Worm (Caenorhabditis elegans): Measurements from ENCODE around the gene T03F7.6.

Gene T03F7.6

DNA sequence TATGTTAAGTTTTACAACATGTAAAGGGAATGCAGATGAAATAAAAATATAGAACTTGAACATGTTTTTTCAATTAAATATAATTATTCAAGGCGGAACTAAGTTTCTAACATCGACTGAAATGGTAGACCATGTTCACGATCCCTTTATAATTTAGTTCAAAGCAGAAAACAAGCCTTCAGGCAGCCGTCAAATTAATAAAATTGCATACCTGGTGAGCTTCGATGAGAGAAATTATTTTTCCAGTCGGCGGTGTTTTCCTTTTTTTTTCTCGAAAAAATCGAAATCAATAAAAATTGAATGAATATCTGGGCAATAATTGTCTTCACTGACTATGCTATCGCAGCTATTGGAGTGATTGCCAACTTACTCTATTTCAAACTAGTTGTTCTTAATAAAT is 3.6 kb upstream of the T03F7.6 start, which contains the start of gene C03E10.1:
TSS of gene C03E10.1 (plus strand) at position 301 of the 400 bp plus-strand sequence.
- no peak for TF ChIP-seq pros-1 (tag; optimal IDR thresholded peaks at IDR 0.05)
- no peak for TF ChIP-seq nfya-1 (tag; optimal IDR thresholded peaks at IDR 0.05)

DNA sequence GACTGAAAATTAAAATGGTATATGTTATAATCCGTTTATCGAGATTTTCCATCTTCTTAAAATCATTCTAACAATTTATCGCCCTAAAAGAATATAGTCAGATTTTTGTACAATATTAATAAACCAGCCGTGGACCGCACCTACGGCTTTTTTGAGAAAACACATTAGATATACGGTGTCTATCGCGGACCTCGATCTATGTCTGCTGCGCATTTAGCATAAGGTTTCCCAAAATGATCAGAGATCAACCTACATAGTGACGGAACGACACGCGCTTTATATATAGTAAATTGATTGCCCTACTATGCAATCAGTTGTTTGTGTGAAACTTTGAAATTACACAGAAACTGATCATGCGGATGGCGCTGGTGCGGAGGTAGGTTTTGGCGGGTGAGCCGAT is 1.8 kb upstream of the T03F7.6 start:
- no peak for TF ChIP-seq zip-5 (tag; optimal IDR thresholded peaks at IDR 0.05)

DNA sequence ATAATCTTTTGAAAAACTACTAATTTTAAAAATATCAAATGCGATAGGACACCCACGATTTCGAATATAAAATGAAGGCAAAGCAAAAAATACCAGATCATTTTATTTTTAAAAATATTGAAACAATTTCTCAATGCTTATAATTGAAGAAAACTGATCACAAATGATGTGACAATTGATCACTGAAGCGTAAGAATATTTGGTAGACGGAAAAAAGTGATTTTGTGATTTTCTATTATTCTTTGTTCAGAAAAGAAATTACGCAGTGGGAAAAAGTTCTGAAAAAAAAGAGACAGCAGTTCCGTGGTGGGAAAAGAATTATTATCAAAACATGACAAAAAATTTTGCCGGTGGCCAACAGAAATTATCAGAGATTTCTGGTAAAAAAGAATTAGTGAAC is 4.1 kb downstream of the T03F7.6 start, which contains the start of gene T03F7.5:
TSS of gene T03F7.5 (minus strand) at position 101 of the 400 bp plus-strand sequence.
- no peak for TF ChIP-seq pag-3 (tag; optimal IDR thresholded peaks at IDR 0.05; ENCODE audit: borderline replicate concordance)
- no peak for TF ChIP-seq dmd-4 (tag; optimal IDR thresholded peaks at IDR 0.05; ENCODE audit: borderline replicate concordance)
- TF ChIP-seq ceh-6 (GFP tag; optimal IDR thresholded peaks at IDR 0.05) = no peak
- no peak for TF ChIP-seq ets-4 (tag; optimal IDR thresholded peaks at IDR 0.05)
- TF ChIP-seq ceh-48 (tag; optimal IDR thresholded peaks at IDR 0.05) = no peak
- TF ChIP-seq tbx-7 (tag; optimal IDR thresholded peaks at IDR 0.05) = no peak
- TF ChIP-seq C08G9.2 (tag; optimal IDR thresholded peaks at IDR 0.05) = no peak
- TF ChIP-seq ztf-16 (tag; optimal IDR thresholded peaks at IDR 0.05) = no peak
- no peak for TF ChIP-seq hlh-13 (GFP tag; optimal IDR thresholded peaks at IDR 0.05)
- no peak for TF ChIP-seq ceh-30 (tag; optimal IDR thresholded peaks at IDR 0.05)
- TF ChIP-seq hlh-8 (tag; optimal IDR thresholded peaks at IDR 0.05) = no peak
- TF ChIP-seq pha-4 (tag; optimal IDR thresholded peaks at IDR 0.05) = no peak
- TF ChIP-seq pax-1 (tag; optimal IDR thresholded peaks at IDR 0.05) = no peak
- no peak for TF ChIP-seq odd-2 (tag; optimal IDR thresholded peaks at IDR 0.05)
- no peak for TF ChIP-seq pat-9 (tag; optimal IDR thresholded peaks at IDR 0.05)
- TF ChIP-seq gmeb-2 (tag; optimal IDR thresholded peaks at IDR 0.05) = no peak
- TF ChIP-seq fax-1 (tag; optimal IDR thresholded peaks at IDR 0.05) = no peak

- no peak for TF ChIP-seq hlh-13 (GFP tag; optimal IDR thresholded peaks at IDR 0.05)
- no peak for TF ChIP-seq pha-4 (tag; optimal IDR thresholded peaks at IDR 0.05)
- no peak for TF ChIP-seq ref-2 (tag; optimal IDR thresholded peaks at IDR 0.05)
- TF ChIP-seq pag-3 (tag; optimal IDR thresholded peaks at IDR 0.05; ENCODE audit: borderline replicate concordance) = no peak
- no peak for TF ChIP-seq ceh-45 (GFP tag; IDR thresholded peaks at IDR 0.05)
- no peak for TF ChIP-seq sdc-2 (tag; optimal IDR thresholded peaks at IDR 0.05)
- TF ChIP-seq pha-2 (tag; optimal IDR thresholded peaks at IDR 0.05) = no peak
These were observed 4.9 kb downstream of the T03F7.6 start for ce11 chrV:11299406-11299805.

DNA sequence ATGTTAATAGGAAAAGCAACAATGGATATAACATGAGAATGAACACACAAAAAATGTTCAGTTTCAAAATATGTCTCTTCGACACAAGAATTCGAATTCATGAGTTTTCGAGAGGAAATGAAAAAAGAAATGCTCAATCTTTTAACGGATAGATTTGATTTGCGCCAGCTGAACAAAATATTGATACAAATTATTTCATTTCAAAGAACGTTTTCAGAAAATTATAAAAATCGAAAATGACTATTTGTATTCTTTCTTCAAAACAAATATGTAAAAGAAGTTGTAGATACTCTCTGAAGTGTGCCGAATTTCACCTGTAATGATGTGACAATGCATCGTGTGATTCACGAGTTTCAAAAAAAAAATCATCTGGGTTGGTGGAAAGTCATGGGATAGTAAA is 6.0 kb downstream of the T03F7.6 start, which contains the start of gene srh-47:
TSS of gene srh-47 (minus strand) at position 101 of the 400 bp plus-strand sequence.
- no peak for TF ChIP-seq hlh-30 (tag; optimal IDR thresholded peaks at IDR 0.05; ENCODE audit: insufficient read depth)
- no peak for TF ChIP-seq dmd-4 (tag; optimal IDR thresholded peaks at IDR 0.05; ENCODE audit: borderline replicate concordance)

DNA sequence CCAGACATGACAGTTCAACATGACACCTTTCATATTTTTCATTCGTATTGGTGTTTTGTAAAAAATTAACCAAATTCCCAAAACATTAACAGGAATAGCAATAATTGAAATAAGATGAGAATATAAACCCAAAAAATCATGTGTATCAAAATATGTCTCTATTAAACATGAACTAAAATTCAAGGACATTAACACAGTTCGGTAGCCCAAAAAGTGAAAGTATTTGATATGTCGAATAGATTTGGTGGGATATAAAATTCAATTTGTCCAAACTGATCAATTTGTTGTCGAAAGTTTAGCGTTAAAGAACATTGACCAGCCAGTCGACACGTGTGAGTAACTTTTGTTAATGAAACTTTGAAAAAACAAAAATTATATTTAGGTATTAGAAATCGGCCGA is 8.2 kb downstream of the T03F7.6 start, which contains the start of gene srh-46:
TSS of gene srh-46 (minus strand) at position 189 of the 400 bp plus-strand sequence.
- TF ChIP-seq mec-3 (tag; optimal IDR thresholded peaks at IDR 0.05; ENCODE audit: borderline replicate concordance) = no peak
- TF ChIP-seq pros-1 (tag; optimal IDR thresholded peaks at IDR 0.05) = no peak
- no peak for TF ChIP-seq K09A11.1 (tag; optimal IDR thresholded peaks at IDR 0.05; ENCODE audit: insufficient read depth)
- no peak for TF ChIP-seq che-1 (tag; optimal IDR thresholded peaks at IDR 0.05)
- no peak for TF ChIP-seq tbx-2 (tag; optimal IDR thresholded peaks at IDR 0.05)
- no peak for TF ChIP-seq pat-9 (tag; optimal IDR thresholded peaks at IDR 0.05)
- TF ChIP-seq lim-6 (tag; optimal IDR thresholded peaks at IDR 0.05) = no peak
- no peak for TF ChIP-seq pha-4 (tag; optimal IDR thresholded peaks at IDR 0.05)

DNA sequence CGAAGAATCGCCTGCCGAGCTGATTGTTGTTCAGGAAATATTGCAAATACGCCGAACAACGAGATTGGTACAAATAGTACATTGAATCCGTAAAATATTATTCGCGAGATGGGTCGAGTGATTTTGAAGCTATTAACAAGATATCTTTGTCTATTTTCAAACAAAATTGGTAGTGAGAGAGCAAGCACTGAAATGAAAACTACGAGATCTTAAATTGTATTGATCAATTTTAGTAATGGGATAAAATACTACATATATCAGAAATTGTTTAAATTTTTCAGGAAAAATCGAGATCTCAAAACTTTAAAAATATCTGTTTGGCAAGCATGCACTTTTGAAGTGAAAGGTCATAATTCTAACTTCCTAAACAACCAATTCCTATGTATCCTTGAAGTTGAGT is 9.7 kb downstream of the T03F7.6 start:
- no peak for TF ChIP-seq fax-1 (tag; optimal IDR thresholded peaks at IDR 0.05)
- TF ChIP-seq T23F11.4 (GFP tag; optimal IDR thresholded peaks at IDR 0.05) = no peak
- TF ChIP-seq pha-4 (tag; optimal IDR thresholded peaks at IDR 0.05) = no peak
- no peak for TF ChIP-seq ceh-2 (tag; optimal IDR thresholded peaks at IDR 0.05)
- no peak for TF ChIP-seq ceh-48 (tag; optimal IDR thresholded peaks at IDR 0.05)
- TF ChIP-seq ahr-1 (tag; optimal IDR thresholded peaks at IDR 0.05) = no peak
- TF ChIP-seq ttx-3 (tag; optimal IDR thresholded peaks at IDR 0.05) = no peak

Measured in whole organism, late embryonic.